Fruit fly (Drosophila melanogaster): Measurements from ENCODE around the gene Hira.

Gene Hira

DNA sequence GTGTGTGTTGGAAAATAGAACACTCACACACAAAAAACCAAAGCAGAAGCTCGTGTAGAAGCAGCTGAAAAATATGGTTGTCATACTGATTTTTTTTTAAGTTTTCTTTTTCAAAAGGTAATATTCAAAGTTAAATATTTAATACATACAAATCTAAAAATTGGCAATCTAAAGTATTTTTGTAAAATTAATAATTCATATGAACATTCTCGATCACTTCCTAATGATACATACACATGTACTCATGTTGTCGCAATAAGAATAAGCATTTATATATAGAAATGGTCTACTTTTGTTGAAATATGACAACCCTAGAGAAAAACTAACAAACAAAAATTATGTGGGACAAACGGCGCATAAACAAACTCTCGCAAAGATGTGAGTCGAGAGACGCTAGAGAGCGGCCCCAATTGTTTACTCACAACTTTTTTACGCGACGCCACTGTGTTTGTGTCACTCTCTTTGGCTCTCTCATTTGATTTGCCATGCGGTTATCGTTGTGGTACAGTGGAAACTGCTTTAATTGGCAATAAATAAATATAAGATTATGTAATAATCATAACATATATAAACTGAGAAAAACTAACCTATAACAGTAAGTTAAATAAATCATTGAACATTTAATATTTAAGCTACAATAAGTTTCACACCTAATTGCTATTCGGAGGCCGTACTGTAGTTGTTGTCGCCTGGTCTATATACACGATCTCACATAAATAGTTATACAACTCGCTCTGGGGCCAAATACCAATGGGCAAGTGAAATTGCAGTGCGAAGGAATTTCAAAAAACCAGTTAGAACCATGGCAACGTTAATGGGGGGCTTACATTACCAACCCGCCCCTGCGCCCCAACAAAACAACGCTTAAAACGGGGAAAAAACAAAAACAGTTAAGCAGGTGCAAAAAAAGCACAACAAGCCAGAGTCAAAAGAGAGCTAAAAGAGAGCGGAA is 15.2 kb upstream of the Hira start (continued):
- TF ChIP-seq CG10462 (GFP tag; optimal IDR thresholded peaks at IDR 0.05) (peak; percentile 89), CG6791 (GFP tag; IDR thresholded peaks at IDR 0.05; ENCODE audit: partially characterized antibody) (no peak), CG9727 (GFP tag; optimal IDR thresholded peaks at IDR 0.05) (peak; percentile 97), CG2712 (tag; optimal IDR thresholded peaks at IDR 0.05) (peak; percentile 98), ind (GFP tag; optimal IDR thresholded peaks at IDR 0.05) (peak; percentile 98), pnt (GFP tag; optimal IDR thresholded peaks at IDR 0.05) (peak; percentile 59), Doc2 (GFP tag; IDR thresholded peaks at IDR 0.05) (peak; percentile 90), Mad (GFP tag; optimal IDR thresholded peaks at IDR 0.05) (peak; percentile 90), Jarid2 (GFP tag; optimal IDR thresholded peaks at IDR 0.05) (peak; percentile 84), CG14441 (GFP tag; IDR thresholded peaks at IDR 0.05) (peak; percentile 99), nom (GFP tag; optimal IDR thresholded peaks at IDR 0.05) (peak; percentile 98), CG14050 (GFP tag; IDR thresholded peaks at IDR 0.05) (peak; percentile 97), ab (GFP tag; optimal IDR thresholded peaks at IDR 0.05) (no peak), nerfin-2 (GFP tag; IDR thresholded peaks at IDR 0.05; ENCODE audit: partially characterized antibody) (no peak), CG4617 (GFP tag; optimal IDR thresholded peaks at IDR 0.05; ENCODE audit: borderline replicate concordance) (peak; percentile 90), Blimp-1 (GFP tag; optimal IDR thresholded peaks at IDR 0.05) (peak; percentile 96), en (GFP tag; optimal IDR thresholded peaks at IDR 0.05) (no peak), Xrp1 (GFP tag; IDR thresholded peaks at IDR 0.05) (peak; percentile 98), ash1 (GFP tag; optimal IDR thresholded peaks at IDR 0.05) (peak; percentile 91), CG12299 (tag; optimal IDR thresholded peaks at IDR 0.05) (peak; percentile 98), so (GFP tag; IDR thresholded peaks at IDR 0.05) (peak; percentile 97), Mrtf (GFP tag; IDR thresholded peaks at IDR 0.05) (peak; percentile 98), slbo (GFP tag; IDR thresholded peaks at IDR 0.05) (peak; percentile 99), ATbp (GFP tag; optimal IDR thresholded peaks at IDR 0.05) (peak; percentile 97), ara (GFP tag; IDR thresholded peaks at IDR 0.05) (peak; percentile 97), CG13775 (GFP tag; optimal IDR thresholded peaks at IDR 0.05) (peak; percentile 94), Hsf (GFP tag; optimal IDR thresholded peaks at IDR 0.05) (peak; percentile 82), wor (GFP tag; IDR thresholded peaks at IDR 0.05) (peak; percentile 97), Pdp1 (GFP tag; optimal IDR thresholded peaks at IDR 0.05) (peak; percentile 69 to 98), CG32532 (GFP tag; IDR thresholded peaks at IDR 0.05) (peak; percentile 99), CG42726 (GFP tag; IDR thresholded peaks at IDR 0.05; ENCODE audit: partially characterized antibody) (no peak), mirr (GFP tag; optimal IDR thresholded peaks at IDR 0.05) (peak; percentile 98), gt (GFP tag; IDR thresholded peaks at IDR 0.05) (peak; percentile 94), nerfin-1 (tag; optimal IDR thresholded peaks at IDR 0.05) (peak; percentile 97), Nf-YA (GFP tag; IDR thresholded peaks at IDR 0.05) (peak; percentile 97), Meics (GFP tag; optimal IDR thresholded peaks at IDR 0.05) (peak; percentile 98), CG1832 (GFP tag; optimal IDR thresholded peaks at IDR 0.05) (no peak), CG13894 (tag; optimal IDR thresholded peaks at IDR 0.05) (peak; percentile 99), unc-4 (GFP tag; IDR thresholded peaks at IDR 0.05; ENCODE audit: partially characterized antibody) (no peak), Ptx1 (GFP tag; IDR thresholded peaks at IDR 0.05) (peak; percentile 98), CG4328 (GFP tag; optimal IDR thresholded peaks at IDR 0.05) (peak; percentile 99), Trl (optimal IDR thresholded peaks at IDR 0.05) (peak; percentile 77 to 81), Trl (GFP tag; optimal IDR thresholded peaks at IDR 0.05) (peak; percentile 33), CG15514 (GFP tag; optimal IDR thresholded peaks at IDR 0.05) (peak; percentile 92), Chrac-16 (GFP tag; optimal IDR thresholded peaks at IDR 0.05) (peak; percentile 97), Bteb2 (GFP tag; optimal IDR thresholded peaks at IDR 0.05) (peak; percentile 64), Oaz (GFP tag; IDR thresholded peaks at IDR 0.05) (peak; percentile 98), CG8359 (GFP tag; optimal IDR thresholded peaks at IDR 0.05; ENCODE audit: borderline replicate concordance) (peak; percentile 84)
